Worm (Caenorhabditis elegans) whole organism, L2 larva: ENCODE data around the gene math-13.
A peak's percentile ranks its signal among the peaks of the same experiment; 100 is the strongest.

Source experiments
- C34F6.9 ChIP-seq: fragments of 150-350 bp; optimal IDR thresholded peaks from 2 replicates; lab custom pipeline; 2014; ENCODE audit warnings: missing biosample characterization, missing genetic modification characterization
- F13H6.1 ChIP-seq: sonication (generic microtip); optimal IDR thresholded peaks from 2 replicates; lab custom pipeline; 2016; ENCODE audit warnings: missing genetic modification characterization, missing compliant biosample characterization
- R02D3.7 ChIP-seq: fragments of 150-350 bp; optimal IDR thresholded peaks from 2 replicates; lab custom pipeline; 2014; ENCODE audit warnings: missing biosample characterization, missing genetic modification characterization
- Y55F3AM.14 ChIP-seq: fragments of 200-800 bp; sonication (Bioruptor generic); optimal IDR thresholded peaks from 2 replicates; lab custom pipeline; 2018; ENCODE audit warnings: mild to moderate bottlenecking, missing genetic modification characterization, missing compliant biosample characterization
- ZK546.5 ChIP-seq: sonication (generic microtip); optimal IDR thresholded peaks from 2 replicates; lab custom pipeline; 2017; ENCODE audit warnings: missing biosample characterization, missing genetic modification characterization
- alr-1 ChIP-seq: fragments of 150-350 bp; optimal IDR thresholded peaks from 2 replicates; lab custom pipeline; 2014; ENCODE audit warnings: missing biosample characterization, missing genetic modification characterization
- aly-2 ChIP-seq: fragments of 150-350 bp; optimal IDR thresholded peaks from 2 replicates; lab custom pipeline; 2014; ENCODE audit warnings: missing biosample characterization, missing genetic modification characterization
- blmp-1 ChIP-seq: sonication (generic microtip); optimal IDR thresholded peaks from 2 replicates; lab custom pipeline; 2017; ENCODE audit warnings: missing genetic modification characterization, mild to moderate bottlenecking, missing compliant biosample characterization, antibody characterized with exemption, moderate library complexity; ENCODE audit not compliant: insufficient read depth
- crh-2 ChIP-seq: sonication (generic microtip); optimal IDR thresholded peaks from 2 replicates; lab custom pipeline; 2017; ENCODE audit warnings: missing biosample characterization, missing genetic modification characterization
- egl-27 ChIP-seq: sonication (generic microtip); optimal IDR thresholded peaks from 3 replicates; lab custom pipeline; 2017; ENCODE audit warnings: missing biosample characterization, missing genetic modification reagents, missing genetic modification characterization
- elt-1 ChIP-seq: fragments of 150-350 bp; optimal IDR thresholded peaks from 2 replicates; lab custom pipeline; 2014; ENCODE audit warnings: missing biosample characterization, missing genetic modification characterization
- elt-3 ChIP-seq: sonication (generic microtip); optimal IDR thresholded peaks from 2 replicates; lab custom pipeline; 2017; ENCODE audit warnings: missing biosample characterization, missing genetic modification characterization
- fos-1 ChIP-seq: fragments of 150-350 bp; optimal IDR thresholded peaks from 2 replicates; lab custom pipeline; 2014; ENCODE audit warnings: missing biosample characterization, missing genetic modification characterization
- gmeb-1 ChIP-seq: fragments of 150-350 bp; optimal IDR thresholded peaks from 2 replicates; lab custom pipeline; 2014; ENCODE audit warnings: missing biosample characterization, missing genetic modification characterization
- lin-13 ChIP-seq: fragments of 150-350 bp; optimal IDR thresholded peaks from 2 replicates; lab custom pipeline; 2014; ENCODE audit warnings: missing biosample characterization, missing genetic modification reagents, missing genetic modification characterization
- lin-39 ChIP-seq: fragments of 150-350 bp; optimal IDR thresholded peaks from 2 replicates; lab custom pipeline; 2014; ENCODE audit warnings: missing biosample characterization, missing genetic modification reagents, missing genetic modification characterization
- lsy-2 ChIP-seq, 2 experiments: fragments of 150-350 bp in 1 of 2; sonication (generic microtip) in 1 of 2; optimal IDR thresholded peaks; 2 replicates each; lab custom pipeline; 2014 to 2017; ENCODE audit warnings: missing biosample characterization in 2 of 2, missing genetic modification characterization in 2 of 2
- mbf-1 ChIP-seq: sonication (generic microtip); optimal IDR thresholded peaks from 2 replicates; lab custom pipeline; 2017; ENCODE audit warnings: missing biosample characterization, missing genetic modification characterization
- nhr-10 ChIP-seq: sonication (generic microtip); optimal IDR thresholded peaks from 2 replicates; lab custom pipeline; 2017; ENCODE audit warnings: missing biosample characterization, missing genetic modification characterization
- nhr-11 ChIP-seq: fragments of 150-350 bp; optimal IDR thresholded peaks from 2 replicates; lab custom pipeline; 2014; ENCODE audit warnings: missing biosample characterization, missing genetic modification characterization
- nhr-12 ChIP-seq: fragments of 150-350 bp; optimal IDR thresholded peaks from 2 replicates; lab custom pipeline; 2014; ENCODE audit warnings: missing biosample characterization, missing genetic modification characterization
- nhr-21 ChIP-seq: fragments of 150-350 bp; optimal IDR thresholded peaks from 2 replicates; lab custom pipeline; 2014; ENCODE audit warnings: missing biosample characterization, missing genetic modification characterization
- nhr-23 ChIP-seq: fragments of 150-350 bp; optimal IDR thresholded peaks from 2 replicates; lab custom pipeline; 2014; ENCODE audit warnings: missing biosample characterization, missing genetic modification reagents, missing genetic modification characterization
- nhr-25 ChIP-seq: fragments of 150-350 bp; sonication (generic microtip); optimal IDR thresholded peaks from 3 replicates; lab custom pipeline; 2014; ENCODE audit warnings: missing biosample characterization, missing genetic modification characterization
- nhr-6 ChIP-seq: fragments of 150-350 bp; optimal IDR thresholded peaks from 2 replicates; lab custom pipeline; 2014; ENCODE audit warnings: missing biosample characterization, missing genetic modification characterization
- peb-1 ChIP-seq: fragments of 150-350 bp; optimal IDR thresholded peaks from 2 replicates; lab custom pipeline; 2014; ENCODE audit warnings: missing biosample characterization, missing genetic modification characterization
- sem-4 ChIP-seq: fragments of 150-350 bp; optimal IDR thresholded peaks from 2 replicates; lab custom pipeline; 2014; ENCODE audit warnings: missing biosample characterization, missing genetic modification reagents, missing genetic modification characterization
- skn-1 ChIP-seq: sonication (generic microtip); optimal IDR thresholded peaks from 2 replicates; lab custom pipeline; 2017; ENCODE audit warnings: missing biosample characterization, missing genetic modification characterization
- sma-3 ChIP-seq: sonication (generic microtip); optimal IDR thresholded peaks from 2 replicates; lab custom pipeline; 2016; ENCODE audit warnings: missing genetic modification reagents, missing genetic modification characterization, missing compliant biosample characterization
- sma-9 ChIP-seq, 2 experiments: fragments of 150-350 bp in 1 of 2; sonication (generic microtip) in 1 of 2; optimal IDR thresholded peaks; 2 replicates each; lab custom pipeline; 2014 to 2016; ENCODE audit warnings: missing genetic modification characterization in 2 of 2, mild to moderate bottlenecking in 1 of 2, missing biosample characterization in 1 of 2, missing compliant biosample characterization in 1 of 2, missing genetic modification reagents in 1 of 2, moderate library complexity in 1 of 2
- snpc-4 ChIP-seq: fragments of 150-350 bp; optimal IDR thresholded peaks from 2 replicates; lab custom pipeline; 2014; ENCODE audit warnings: missing biosample characterization, missing genetic modification characterization
- unc-39 ChIP-seq: fragments of 150-350 bp; optimal IDR thresholded peaks from 2 replicates; lab custom pipeline; 2014; ENCODE audit warnings: missing biosample characterization, missing genetic modification characterization
- zag-1 ChIP-seq: fragments of 150-350 bp; optimal IDR thresholded peaks from 2 replicates; lab custom pipeline; 2014; ENCODE audit warnings: missing biosample characterization, missing genetic modification characterization
- ztf-1 ChIP-seq: fragments of 200-800 bp; sonication (Bioruptor generic); conservative IDR thresholded peaks from 2 replicates; pipeline ENCODE4 v1.3.6; 2022; ENCODE audit warnings: missing genetic modification characterization, missing compliant biosample characterization
- ztf-11 ChIP-seq: sonication (generic microtip); optimal IDR thresholded peaks from 2 replicates; lab custom pipeline; 2017; ENCODE audit warnings: missing biosample characterization, missing genetic modification characterization

math-13 gene

DNA sequence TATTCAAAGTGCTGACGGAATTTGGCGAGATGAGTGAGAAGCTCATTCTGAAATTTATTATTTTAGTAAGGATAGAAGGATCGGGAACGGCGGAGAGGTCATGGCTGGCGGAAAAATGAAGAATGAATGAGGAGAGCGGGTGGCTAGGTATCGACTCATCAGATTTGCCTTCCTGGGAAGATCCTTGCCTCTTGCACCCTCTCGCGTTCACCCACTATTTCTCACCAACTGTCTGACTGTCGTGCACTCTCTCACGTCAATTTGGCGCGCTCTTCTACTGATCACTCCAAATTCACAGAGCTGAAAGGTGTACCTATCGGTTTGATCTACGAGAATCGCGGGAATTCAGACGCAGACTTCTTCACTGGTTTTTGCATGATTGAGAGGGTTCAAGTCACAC lies 27.6 kb upstream of the math-13 start, which contains the start of gene fbxb-97:
Gene fbxb-97 (minus strand): TSS at position 53 of the 400 bp plus-strand sequence.
- TF ChIP-seq mbf-1, result no peak
- no peak for TF ChIP-seq nhr-23

- TF ChIP-seq crh-2 (tag; lab: Kevin White, UChicago) (no peak), egl-27 (tag; lab: Kevin White, UChicago) (no peak), aly-2 (no peak), ztf-1 (GFP tag; lab: Robert Waterston, UW) (no peak), sma-3 (GFP tag; lab: Kevin White, UChicago) (no peak), blmp-1 (tag; lab: Kevin White, UChicago) (no peak), unc-39 (tag; lab: Kevin White, UChicago) (no peak), lin-39 (no peak), C34F6.9 (tag; lab: Kevin White, UChicago) (no peak), nhr-21 (no peak)
- TF ChIP-seq, all 48 proteins: peak for 0
Measured at ce11 chrII:1850299-1850698, 25.5 kb upstream of the math-13 start, which contains the start of gene fbxb-96. Gene fbxb-96 (minus strand): TSS chrII:1850399.

ce11 chrII:1850840-1851294 lies 24.9 kb upstream of the math-13 start, which contains the start of gene C52E2.3:
Gene C52E2.3 (plus strand): TSS chrII:1851244.
- no peak for TF ChIP-seq peb-1 (tag; lab: Kevin White, UChicago)
- no peak for TF ChIP-seq nhr-6
- TF ChIP-seq nhr-25, result no peak
- no peak for TF ChIP-seq elt-3 (tag; lab: Kevin White, UChicago)
- TF ChIP-seq snpc-4 (tag; lab: Kevin White, UChicago), result no peak
- TF ChIP-seq sem-4 (tag; lab: Kevin White, UChicago), result no peak
- no peak for TF ChIP-seq lsy-2 (tag; optimal IDR thresholded peaks at IDR 0.05; lab: Kevin White, UChicago)
- no peak for TF ChIP-seq Y55F3AM.14 (GFP tag; lab: Kevin White, UChicago)
- no peak for TF ChIP-seq blmp-1 (tag; lab: Kevin White, UChicago)
- no peak for TF ChIP-seq alr-1 (tag; lab: Kevin White, UChicago)
- TF ChIP-seq lin-39, result no peak
- TF ChIP-seq zag-1 (tag; lab: Kevin White, UChicago), result no peak
- no peak for TF ChIP-seq nhr-23
- TF ChIP-seq ztf-11, result no peak
- TF ChIP-seq ZK546.5, result no peak
- no peak for TF ChIP-seq R02D3.7 (tag; lab: Kevin White, UChicago)
- no peak for TF ChIP-seq nhr-12 (tag; lab: Kevin White, UChicago)

DNA sequence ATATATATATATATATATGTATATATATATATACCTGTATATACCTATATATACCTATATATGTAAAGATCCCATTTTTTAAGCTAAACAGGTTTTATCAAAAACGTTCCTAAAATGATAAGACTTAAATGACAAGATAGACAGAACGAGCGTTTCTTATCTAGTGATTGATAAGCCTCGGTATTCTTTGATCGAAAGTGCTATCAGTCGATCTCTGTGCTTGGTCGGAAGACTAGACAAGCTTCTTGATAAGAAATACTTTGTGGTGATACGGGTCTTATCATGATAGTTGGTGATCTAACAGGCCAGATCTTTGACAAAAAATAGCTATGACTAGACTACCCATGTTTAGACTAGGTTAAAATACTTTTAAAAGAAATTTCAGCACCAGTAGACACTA lies 24.0 kb upstream of the math-13 start:
- TF ChIP-seq crh-2 (tag; lab: Kevin White, UChicago) (peak; percentile 36), sma-3 (GFP tag; lab: Kevin White, UChicago) (peak; percentile 57), nhr-21 (peak; percentile 22), F13H6.1 (peak; percentile 32), elt-1 (tag; lab: Kevin White, UChicago) (no peak), sma-9 (GFP tag; optimal IDR thresholded peaks at IDR 0.05; lab: Kevin White, UChicago) (peak; percentile 91), sma-9 (tag; optimal IDR thresholded peaks at IDR 0.05; lab: Kevin White, UChicago) (no peak), lin-39 (no peak), fos-1 (peak; percentile 97), gmeb-1 (tag; lab: Kevin White, UChicago) (peak; percentile 25), aly-2 (no peak), nhr-25 (no peak), egl-27 (tag; lab: Kevin White, UChicago) (peak; percentile 83), elt-3 (tag; lab: Kevin White, UChicago) (no peak)

DNA sequence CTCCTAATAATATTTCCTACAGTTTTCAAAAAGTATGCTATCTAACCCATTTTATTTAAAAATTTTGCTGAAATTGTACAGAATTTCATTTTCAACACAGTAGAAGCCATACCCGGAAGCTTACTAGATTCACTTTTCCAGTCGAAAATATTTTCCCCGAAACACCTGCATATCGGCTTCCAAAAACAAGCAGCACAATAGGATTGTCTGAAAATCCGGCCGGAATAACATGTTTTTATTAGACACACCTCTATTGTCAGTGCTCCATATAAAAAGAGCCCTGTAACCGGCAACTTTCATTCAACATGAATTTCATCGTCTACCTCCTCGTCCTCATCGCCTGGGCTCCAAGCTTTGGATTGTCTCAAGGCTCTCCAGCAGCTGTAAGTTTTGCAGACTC lies 23.3 kb upstream of the math-13 start, which contains the start of gene C52E2.2:
Gene C52E2.2 (plus strand): TSS at position 301 of the 400 bp plus-strand sequence.
- TF ChIP-seq peb-1 (tag; lab: Kevin White, UChicago) (no peak), elt-3 (tag; lab: Kevin White, UChicago) (no peak), unc-39 (tag; lab: Kevin White, UChicago) (no peak), nhr-23 (no peak), mbf-1 (no peak), sma-3 (GFP tag; lab: Kevin White, UChicago) (no peak), skn-1 (tag; lab: Kevin White, UChicago) (no peak), lin-13 (GFP tag; lab: Kevin White, UChicago) (no peak), aly-2 (no peak), nhr-11 (tag; lab: Kevin White, UChicago) (no peak), nhr-10 (tag; lab: Kevin White, UChicago) (no peak)
